Fruit fly (Drosophila melanogaster) whole organism: ENCODE data around the gene Vps8.

Experiments
- Dll ChIP-seq: fragments of >200 bp; optimal IDR thresholded peaks from 2 replicates; lab custom pipeline; 2017
- EcR ChIP-seq, 2 experiments: fragments of >200 bp; optimal IDR thresholded peaks; 2 replicates each; lab custom pipeline; 2017; ENCODE audit warnings: missing biosample characterization in 2 of 2, missing genetic modification characterization in 2 of 2, missing genetic modification reagents in 2 of 2
- pan ChIP-seq: fragments of >200 bp; optimal IDR thresholded peaks from 2 replicates; lab custom pipeline; 2017
- psq ChIP-seq: fragments of >200 bp; optimal IDR thresholded peaks from 2 replicates; lab custom pipeline; 2017

dm6 chr3L:6530429-6530828, 35.3 kb upstream of the Vps8 start, which contains the start of gene betaTub65B:
- TF ChIP-seq EcR (GFP tag; optimal IDR thresholded peaks at IDR 0.05; lab: Kevin White, UChicago) (no peak), psq (lab: Kevin White, UChicago) (no peak), pan (lab: Kevin White, UChicago) (no peak), Dll (lab: Kevin White, UChicago) (no peak)
